Fruit fly (Drosophila melanogaster): ENCODE data around the gene Sod1.

Sod1 gene

DNA sequence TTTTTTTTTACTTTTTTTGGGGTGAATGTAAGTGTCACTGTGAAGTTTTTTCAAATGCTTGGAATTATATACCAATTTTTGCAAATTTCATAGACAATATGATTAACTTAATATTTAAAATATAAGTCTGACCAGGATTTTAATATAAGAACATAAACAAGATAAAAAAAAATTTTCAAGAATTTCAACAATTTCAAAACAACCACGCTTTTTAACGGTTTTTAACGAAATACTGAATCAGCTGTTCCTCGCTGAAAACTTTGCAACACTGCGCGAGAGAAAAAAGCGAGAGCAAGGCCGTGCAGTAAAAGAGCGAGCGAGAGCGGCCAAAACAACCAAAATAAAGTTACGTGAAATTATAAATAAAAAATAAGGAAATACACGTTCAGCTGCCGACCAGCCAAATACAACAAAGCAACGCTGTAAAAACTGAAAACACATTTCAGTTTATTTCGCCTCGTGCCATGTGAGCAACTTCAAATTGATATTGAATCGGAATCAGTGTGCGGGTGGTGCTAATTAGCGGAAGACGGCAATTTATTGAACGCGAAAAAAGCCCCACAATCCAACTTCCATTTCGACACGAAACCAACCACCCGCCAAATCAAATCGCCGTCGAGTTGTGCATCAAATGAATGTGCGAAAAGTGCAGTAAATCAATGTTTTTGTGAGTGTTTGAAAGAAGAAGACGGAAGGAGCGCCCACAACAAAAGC lies 17.2 kb downstream of the Sod1 start, which contains the start of the genes CG46439, Iyd and CG33947 (continued):
- TF ChIP-seq abd-A (tag; optimal IDR thresholded peaks at IDR 0.05) (peak; percentile 38), zfh1 (GFP tag; IDR thresholded peaks at IDR 0.05) (0 out of 3 replicates have a peak, but pooled peaks have one; percentile 32), unc-4 (GFP tag; IDR thresholded peaks at IDR 0.05; ENCODE audit: partially characterized antibody) (peak; percentile 40; the same call in 1 of the 2 replicates), Side (GFP tag; optimal IDR thresholded peaks at IDR 0.05) (no peak), CG6272 (GFP tag; IDR thresholded peaks at IDR 0.05) (no peak), Rfx (GFP tag; IDR thresholded peaks at IDR 0.05) (0 out of 2 replicates have a peak, but pooled peaks have one; percentile 28), phol (tag; optimal IDR thresholded peaks at IDR 0.05) (no peak), Taf1 (GFP tag; IDR thresholded peaks at IDR 0.05) (no peak), CG10209 (GFP tag; optimal IDR thresholded peaks at IDR 0.05) (peak; percentile 19), gce (GFP tag; IDR thresholded peaks at IDR 0.05) (0 out of 3 replicates have a peak, but pooled peaks have one; percentile 41), fru (optimal IDR thresholded peaks at IDR 0.05) (no peak), CG9797 (GFP tag; optimal IDR thresholded peaks at IDR 0.05) (peak; percentile 32), CG17359 (tag; optimal IDR thresholded peaks at IDR 0.05) (peak; percentile 14), CG4617 (GFP tag; optimal IDR thresholded peaks at IDR 0.05; ENCODE audit: borderline replicate concordance) (peak; percentile 8), vvl (GFP tag; IDR thresholded peaks at IDR 0.05) (peak; percentile 14; the same call in 1 of the 2 replicates), CG12744 (GFP tag; optimal IDR thresholded peaks at IDR 0.05) (no peak), hbn (GFP tag; IDR thresholded peaks at IDR 0.05; ENCODE audit: partially characterized antibody) (peak; percentile 44; the same call in 1 of the 2 replicates), Ets97D (GFP tag; optimal IDR thresholded peaks at IDR 0.05) (peak; percentile 34), CG3065 (GFP tag; optimal IDR thresholded peaks at IDR 0.05) (no peak), CG18262 (tag; optimal IDR thresholded peaks at IDR 0.05) (no peak), bab2 (GFP tag; optimal IDR thresholded peaks at IDR 0.05) (no peak), CG33557 (GFP tag; optimal IDR thresholded peaks at IDR 0.05) (no peak), CG12659 (GFP tag; optimal IDR thresholded peaks at IDR 0.05) (peak; percentile 46), corto (GFP tag; optimal IDR thresholded peaks at IDR 0.05) (peak; percentile 16), ac (GFP tag; optimal IDR thresholded peaks at IDR 0.05) (no peak), CG2712 (tag; optimal IDR thresholded peaks at IDR 0.05) (peak; percentile 5), otp (GFP tag; IDR thresholded peaks at IDR 0.05) (no peak), gcm2 (GFP tag; optimal IDR thresholded peaks at IDR 0.05) (no peak), CG11504 (tag; optimal IDR thresholded peaks at IDR 0.05) (peak; percentile 18), ap (GFP tag; IDR thresholded peaks at IDR 0.05) (no peak), ems (GFP tag; optimal IDR thresholded peaks at IDR 0.05) (peak; percentile 9), CG16813 (GFP tag; IDR thresholded peaks at IDR 0.05; ENCODE audit: partially characterized antibody) (0 out of 3 replicates have a peak, but pooled peaks have one; percentile 16), CG10431 (GFP tag; optimal IDR thresholded peaks at IDR 0.05) (no peak), sob (GFP tag; IDR thresholded peaks at IDR 0.05) (no peak), CG3995 (GFP tag; optimal IDR thresholded peaks at IDR 0.05) (peak; percentile 2), gt (GFP tag; IDR thresholded peaks at IDR 0.05) (no peak), HLH54F (GFP tag; optimal IDR thresholded peaks at IDR 0.05) (peak; percentile 0), Deaf1 (tag; optimal IDR thresholded peaks at IDR 0.05) (peak; percentile 46), CG4854 (GFP tag; optimal IDR thresholded peaks at IDR 0.05) (no peak), MBD-R2 (GFP tag; IDR thresholded peaks at IDR 0.05) (peak; percentile 28; the same call in 1 of the 2 replicates), yki (optimal IDR thresholded peaks at IDR 0.05) (peak; percentile 52), ato (GFP tag; IDR thresholded peaks at IDR 0.05; ENCODE audit: partially characterized antibody) (0 out of 2 replicates have a peak, but pooled peaks have one; percentile 28), pb (GFP tag; optimal IDR thresholded peaks at IDR 0.05) (no peak), mam (GFP tag; optimal IDR thresholded peaks at IDR 0.05) (no peak), Gug (GFP tag; IDR thresholded peaks at IDR 0.05) (no peak), Optix (GFP tag; IDR thresholded peaks at IDR 0.05) (0 out of 3 replicates have a peak, but pooled peaks have one; percentile 6), Nf-YC (tag; optimal IDR thresholded peaks at IDR 0.05) (peak; percentile 13), E2f2 (GFP tag; IDR thresholded peaks at IDR 0.05) (peak; percentile 45), CG15269 (tag; optimal IDR thresholded peaks at IDR 0.05) (peak; percentile 32), gem (tag; optimal IDR thresholded peaks at IDR 0.05) (peak; percentile 5)

Measured in whole organism, embryonic.